Fruit fly (Drosophila melanogaster): ENCODE data around the gene Oatp30B.

Oatp30B gene

DNA sequence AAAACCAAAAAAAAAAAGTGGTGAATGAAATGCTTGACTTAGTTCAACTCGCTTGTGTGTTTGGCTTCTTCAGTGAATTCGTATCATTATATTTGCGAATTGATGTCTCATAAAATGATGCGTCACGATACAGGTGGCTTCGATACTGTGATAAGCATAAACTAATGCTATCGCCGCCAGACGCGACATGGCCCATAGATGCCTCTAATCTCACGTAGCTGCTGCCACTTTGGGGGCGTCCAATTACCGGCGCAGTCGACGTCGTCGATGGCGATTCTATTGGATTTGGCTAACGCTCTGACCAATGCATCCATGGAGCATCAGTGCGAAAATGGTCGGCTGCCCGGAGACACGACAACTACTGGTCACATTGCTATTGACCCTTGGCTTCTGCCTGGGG lies 22.9 kb downstream of the Oatp30B start, which contains the start of gene CG13113:
TSS of gene CG13113 (plus strand) at position 301 of the 400 bp plus-strand sequence.
- TF ChIP-seq N (GFP tag; optimal IDR thresholded peaks at IDR 0.05) (no peak), psq (GFP tag; optimal IDR thresholded peaks at IDR 0.05) (no peak), Hr78 (GFP tag; optimal IDR thresholded peaks at IDR 0.05) (no peak), Sp1 (GFP tag; optimal IDR thresholded peaks at IDR 0.05) (no peak), Rel (GFP tag; optimal IDR thresholded peaks at IDR 0.05) (no peak), Rel (tag; optimal IDR thresholded peaks at IDR 0.05) (no peak), usp (GFP tag; optimal IDR thresholded peaks at IDR 0.05) (no peak), dl (GFP tag; optimal IDR thresholded peaks at IDR 0.05; ENCODE audit: insufficient read depth in 1 of 2, partially characterized antibody in 2 of 2) (no peak), rgr (GFP tag; optimal IDR thresholded peaks at IDR 0.05) (no peak), Mio (GFP tag; optimal IDR thresholded peaks at IDR 0.05) (no peak), sv (GFP tag; optimal IDR thresholded peaks at IDR 0.05) (no peak)

DNA sequence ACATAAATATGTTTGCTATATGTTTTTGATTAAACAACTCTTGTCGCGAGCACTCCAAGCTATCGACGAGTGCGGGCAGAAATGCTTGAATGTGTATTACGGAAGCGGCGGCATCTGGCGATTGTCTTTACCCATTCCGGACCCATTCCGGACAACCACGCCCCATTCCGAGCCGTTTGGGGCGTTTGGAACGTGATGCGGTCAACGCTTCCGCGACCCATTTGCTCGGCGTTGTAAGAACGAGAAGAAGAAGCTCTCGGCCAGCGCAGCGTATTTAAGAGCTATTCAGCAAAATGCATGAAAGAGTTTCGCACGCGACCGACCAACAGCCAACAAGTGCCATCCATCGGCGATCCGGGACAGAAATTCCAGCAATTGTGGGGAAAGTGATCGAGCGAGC lies 24.5 kb downstream of the Oatp30B start, which contains the start of gene CG13114:
TSS of gene CG13114 (plus strand) at position 301 of the 400 bp plus-strand sequence.
- TF ChIP-seq rgr (GFP tag; optimal IDR thresholded peaks at IDR 0.05) (no peak), sage (GFP tag; optimal IDR thresholded peaks at IDR 0.05) (no peak), dsf (GFP tag; optimal IDR thresholded peaks at IDR 0.05; ENCODE audit: borderline replicate concordance) (no peak), Mio (GFP tag; optimal IDR thresholded peaks at IDR 0.05) (no peak), Abd-B (GFP tag; optimal IDR thresholded peaks at IDR 0.05) (no peak), Vsx2 (GFP tag; optimal IDR thresholded peaks at IDR 0.05; ENCODE audit: partially characterized antibody) (no peak), Hr83 (GFP tag; optimal IDR thresholded peaks at IDR 0.05; ENCODE audit: poor library complexity, severe bottlenecking) (no peak), lola (GFP tag; optimal IDR thresholded peaks at IDR 0.05) (no peak), usp (GFP tag; optimal IDR thresholded peaks at IDR 0.05) (no peak), Hnf4 (GFP tag; optimal IDR thresholded peaks at IDR 0.05) (no peak), dmrt93B (GFP tag; optimal IDR thresholded peaks at IDR 0.05) (no peak), psq (GFP tag; optimal IDR thresholded peaks at IDR 0.05) (no peak), GATAd (GFP tag; optimal IDR thresholded peaks at IDR 0.05) (no peak)

DNA sequence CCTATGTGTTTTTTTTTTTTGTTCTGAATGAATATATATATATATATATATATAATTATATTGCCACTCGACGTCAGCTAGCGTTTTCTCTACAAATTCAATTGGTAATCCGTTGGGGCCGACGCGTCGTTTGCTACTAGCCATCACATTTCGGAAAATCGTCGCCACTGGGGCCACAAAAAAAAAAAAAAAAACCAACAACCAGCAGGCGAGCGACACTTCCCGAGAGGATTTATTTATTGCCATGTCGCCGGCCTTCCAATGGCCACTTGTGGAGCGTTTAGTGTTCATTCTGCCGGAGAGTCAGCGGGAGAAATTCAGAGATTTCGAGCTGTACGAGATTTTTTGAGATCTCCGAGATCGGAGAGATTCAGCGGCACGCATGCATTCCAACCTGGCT lies 29.9 kb downstream of the Oatp30B start:
- TF ChIP-seq foxo (GFP tag; optimal IDR thresholded peaks at IDR 0.05) (no peak), sv (GFP tag; optimal IDR thresholded peaks at IDR 0.05) (no peak), Dfd (GFP tag; optimal IDR thresholded peaks at IDR 0.05) (no peak), h (GFP tag; optimal IDR thresholded peaks at IDR 0.05) (no peak), CG32264 (GFP tag; optimal IDR thresholded peaks at IDR 0.05) (no peak), Hnf4 (GFP tag; optimal IDR thresholded peaks at IDR 0.05) (no peak)

DNA sequence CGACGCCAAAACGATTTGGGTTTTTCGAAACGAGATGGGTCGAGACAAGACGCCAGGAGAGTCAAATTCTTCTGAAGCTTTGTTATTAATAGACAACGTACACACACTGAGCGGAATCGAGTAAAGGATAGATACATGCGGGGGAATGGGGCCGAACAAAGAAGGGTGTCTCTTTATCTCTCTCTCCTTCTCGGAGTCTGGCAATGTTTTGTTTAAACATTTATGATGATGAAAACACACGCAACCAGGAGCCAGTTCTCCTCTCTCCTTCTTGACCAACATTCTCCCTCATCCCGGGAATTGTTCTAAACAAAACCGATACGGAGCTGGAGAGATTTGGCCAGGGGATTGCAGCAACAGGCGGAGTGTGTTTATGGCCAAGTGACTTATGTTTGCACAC lies 36.8 kb downstream of the Oatp30B start:
- TF ChIP-seq Rel (GFP tag; optimal IDR thresholded peaks at IDR 0.05), result no peak
- no peak for TF ChIP-seq Rel (tag; optimal IDR thresholded peaks at IDR 0.05)
- TF ChIP-seq Dif (GFP tag; optimal IDR thresholded peaks at IDR 0.05; ENCODE audit: partially characterized antibody), result no peak
- no peak for TF ChIP-seq Hr78 (GFP tag; optimal IDR thresholded peaks at IDR 0.05)
- TF ChIP-seq sv (GFP tag; optimal IDR thresholded peaks at IDR 0.05), result no peak
- TF ChIP-seq brk (GFP tag; optimal IDR thresholded peaks at IDR 0.05), result no peak
- TF ChIP-seq Vsx2 (GFP tag; optimal IDR thresholded peaks at IDR 0.05; ENCODE audit: partially characterized antibody), result no peak
- no peak for TF ChIP-seq Jra (GFP tag; optimal IDR thresholded peaks at IDR 0.05)
- TF ChIP-seq Hr83 (GFP tag; optimal IDR thresholded peaks at IDR 0.05; ENCODE audit: poor library complexity, severe bottlenecking), result no peak
- TF ChIP-seq tai (GFP tag; optimal IDR thresholded peaks at IDR 0.05), result no peak
- TF ChIP-seq sage (GFP tag; optimal IDR thresholded peaks at IDR 0.05), result no peak
- no peak for TF ChIP-seq usp (GFP tag; optimal IDR thresholded peaks at IDR 0.05)
- no peak for TF ChIP-seq HLH106 (tag; optimal IDR thresholded peaks at IDR 0.05)

DNA sequence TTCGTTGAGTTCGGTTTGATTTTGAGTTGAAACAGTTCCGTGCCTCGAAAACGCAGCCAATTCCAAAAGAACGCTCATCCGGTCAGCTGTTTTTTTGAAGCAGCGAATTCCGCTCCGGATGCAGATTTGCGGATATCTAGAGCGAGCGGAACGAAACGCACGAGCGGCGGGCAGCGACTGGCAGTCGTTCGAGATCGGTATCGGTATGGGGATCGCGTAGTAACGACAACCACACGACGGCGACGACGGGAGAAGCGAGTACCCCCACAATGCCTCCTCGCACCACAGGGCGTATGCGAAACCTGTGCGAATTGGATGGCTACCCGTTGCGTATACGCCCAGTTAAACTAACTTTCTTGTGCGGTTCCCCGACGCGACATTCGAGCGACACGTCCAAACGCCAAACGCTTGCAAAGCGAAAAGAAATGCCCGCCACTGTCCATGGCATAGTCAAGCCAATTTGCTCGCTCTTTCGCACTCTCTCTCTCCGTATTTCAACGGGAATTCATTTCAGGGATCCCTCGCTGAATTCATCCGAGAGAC lies 39.1 kb downstream of the Oatp30B start:
- TF ChIP-seq ey (GFP tag; optimal IDR thresholded peaks at IDR 0.05) (no peak), dsf (GFP tag; optimal IDR thresholded peaks at IDR 0.05; ENCODE audit: borderline replicate concordance) (no peak), woc (GFP tag; optimal IDR thresholded peaks at IDR 0.05) (no peak), sage (GFP tag; optimal IDR thresholded peaks at IDR 0.05) (no peak), jim (GFP tag; optimal IDR thresholded peaks at IDR 0.05) (no peak), Hr78 (GFP tag; optimal IDR thresholded peaks at IDR 0.05) (no peak), CrebA (GFP tag; optimal IDR thresholded peaks at IDR 0.05; ENCODE audit: borderline replicate concordance) (no peak), usp (GFP tag; optimal IDR thresholded peaks at IDR 0.05) (no peak), Dfd (GFP tag; optimal IDR thresholded peaks at IDR 0.05) (no peak), Abd-B (GFP tag; optimal IDR thresholded peaks at IDR 0.05) (no peak), Vsx2 (GFP tag; optimal IDR thresholded peaks at IDR 0.05; ENCODE audit: partially characterized antibody) (no peak), N (GFP tag; optimal IDR thresholded peaks at IDR 0.05) (no peak), h (GFP tag; optimal IDR thresholded peaks at IDR 0.05) (no peak), fru (GFP tag; optimal IDR thresholded peaks at IDR 0.05) (no peak)
